Worm (Caenorhabditis elegans): ENCODE measurements around the gene aipr-1.

DNA sequence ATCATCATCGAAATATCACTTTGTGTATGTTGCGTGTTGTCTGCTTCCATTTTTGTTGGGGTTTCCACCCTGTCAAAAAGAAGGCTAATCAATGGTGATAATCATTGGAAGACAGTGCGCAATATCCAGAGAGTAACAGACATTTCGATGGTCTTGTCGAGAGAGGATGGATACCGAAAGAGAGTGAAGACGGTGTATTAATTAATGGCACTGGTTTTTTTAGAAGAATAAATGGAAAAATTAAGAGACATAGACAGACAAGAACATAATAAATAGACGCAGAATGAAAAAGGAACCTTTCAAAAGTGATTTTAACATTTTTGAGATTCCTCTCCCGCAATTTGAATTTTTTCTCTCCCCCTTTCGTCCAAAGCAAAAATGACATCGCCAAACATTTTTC, 25.0 kb upstream of the aipr-1 start:
- no peak for TF ChIP-seq F57A8.1 (GFP tag; optimal IDR thresholded peaks at IDR 0.05)
- no peak for TF ChIP-seq nfya-2 (GFP tag; IDR thresholded peaks at IDR 0.05)
- no peak for TF ChIP-seq T07F8.4 (tag; optimal IDR thresholded peaks at IDR 0.05)
- TF ChIP-seq T26A5.8 (tag; optimal IDR thresholded peaks at IDR 0.05) = no peak
- no peak for TF ChIP-seq lag-1 (GFP tag; IDR thresholded peaks at IDR 0.05)
- no peak for TF ChIP-seq pha-4 (tag; optimal IDR thresholded peaks at IDR 0.05)
- TF ChIP-seq lsl-1 (GFP tag; optimal IDR thresholded peaks at IDR 0.05) = no peak
- TF ChIP-seq attf-6 (GFP tag; IDR thresholded peaks at IDR 0.05) = no peak
- no peak for TF ChIP-seq him-1 (tag; optimal IDR thresholded peaks at IDR 0.05)
- TF ChIP-seq rcor-1 (GFP tag; IDR thresholded peaks at IDR 0.05) = no peak
- TF ChIP-seq snpc-4 (GFP tag; optimal IDR thresholded peaks at IDR 0.05) = no peak
- no peak for TF ChIP-seq snpc-4 (tag; optimal IDR thresholded peaks at IDR 0.05)
- no peak for TF ChIP-seq hrde-1 (tag; optimal IDR thresholded peaks at IDR 0.05; ENCODE audit: borderline replicate concordance)
- no peak for TF ChIP-seq K11D2.4 (GFP tag; IDR thresholded peaks at IDR 0.05)

Data from whole organism, young adult.